Worm (Caenorhabditis elegans): ENCODE measurements around the gene reps-1.

reps-1 gene

ce11 chrV:19037222-19037621 is 46.9 kb upstream of the reps-1 start, which contains the start of gene asp-17:
asp-17 (minus strand) TSS chrV:19037322.
- TF ChIP-seq gei-17 (GFP tag; optimal IDR thresholded peaks at IDR 0.05) = no peak
- TF ChIP-seq sptf-2 (GFP tag; optimal IDR thresholded peaks at IDR 0.05) = no peak
- no peak for TF ChIP-seq cebp-1 (GFP tag; IDR thresholded peaks at IDR 0.05)
- TF ChIP-seq cebp-1 (tag; optimal IDR thresholded peaks at IDR 0.05) = no peak
- TF ChIP-seq ceh-79 (tag; optimal IDR thresholded peaks at IDR 0.05) = no peak
- no peak for TF ChIP-seq ztf-25 (GFP tag; IDR thresholded peaks at IDR 0.05)
- no peak for TF ChIP-seq chd-7 (tag; optimal IDR thresholded peaks at IDR 0.05)
- no peak for TF ChIP-seq nfyb-1 (GFP tag; IDR thresholded peaks at IDR 0.05)
- no peak for TF ChIP-seq hlh-26 (GFP tag; conservative IDR thresholded peaks at IDR 0.05)
- no peak for TF ChIP-seq madf-3 (GFP tag; IDR thresholded peaks at IDR 0.05)
- TF ChIP-seq nhr-90 (tag; optimal IDR thresholded peaks at IDR 0.05) = no peak
- no peak for TF ChIP-seq F57A8.1 (GFP tag; optimal IDR thresholded peaks at IDR 0.05)
- no peak for TF ChIP-seq F23B12.7 (tag; optimal IDR thresholded peaks at IDR 0.05; ENCODE audit: insufficient read depth)
- no peak for TF ChIP-seq hlh-12 (tag; optimal IDR thresholded peaks at IDR 0.05)
- TF ChIP-seq B0019.2 (GFP tag; conservative IDR thresholded peaks at IDR 0.05) = no peak
- TF ChIP-seq hsf-1 (GFP tag; IDR thresholded peaks at IDR 0.05) = no peak
- no peak for TF ChIP-seq lin-26 (GFP tag; IDR thresholded peaks at IDR 0.05)
- no peak for TF ChIP-seq T07F8.4 (tag; optimal IDR thresholded peaks at IDR 0.05)
- TF ChIP-seq egl-18 (GFP tag; IDR thresholded peaks at IDR 0.05) = no peak

ce11 chrV:19036061-19036460 is 45.8 kb upstream of the reps-1 start:
- TF ChIP-seq F55B11.4 (tag; optimal IDR thresholded peaks at IDR 0.05; ENCODE audit: borderline replicate concordance, insufficient read depth) (no peak), athp-1 (tag; optimal IDR thresholded peaks at IDR 0.05) (no peak), ccch-3 (GFP tag; optimal IDR thresholded peaks at IDR 0.05) (no peak)

ce11 chrV:19031456-19031855 is 41.2 kb upstream of the reps-1 start, which contains the start of gene Y39B6A.27:
Y39B6A.27 (plus strand) TSS chrV:19031756.
- TF ChIP-seq dox-1 (GFP tag; IDR thresholded peaks at IDR 0.05) (no peak), let-526 (GFP tag; IDR thresholded peaks at IDR 0.05) (no peak)

ce11 chrV:19027338-19027737 is 37.0 kb upstream of the reps-1 start:
- TF ChIP-seq sea-2 (GFP tag; IDR thresholded peaks at IDR 0.05) (no peak), ceh-79 (tag; optimal IDR thresholded peaks at IDR 0.05) (no peak), ccch-3 (GFP tag; optimal IDR thresholded peaks at IDR 0.05) (no peak)

- TF ChIP-seq nhr-120 (GFP tag; IDR thresholded peaks at IDR 0.05) = no peak
- no peak for TF ChIP-seq F55B11.4 (tag; optimal IDR thresholded peaks at IDR 0.05; ENCODE audit: borderline replicate concordance, insufficient read depth)
- TF ChIP-seq Y53G8AR.9 (GFP tag; conservative IDR thresholded peaks at IDR 0.05) = no peak
- no peak for TF ChIP-seq nfya-1 (tag; optimal IDR thresholded peaks at IDR 0.05; ENCODE audit: borderline replicate concordance, insufficient read depth)
- no peak for TF ChIP-seq Y56A3A.18 (GFP tag; IDR thresholded peaks at IDR 0.05)
- no peak for TF ChIP-seq D2030.7 (GFP tag; IDR thresholded peaks at IDR 0.05)
- TF ChIP-seq die-1 (tag; optimal IDR thresholded peaks at IDR 0.05) = no peak
- no peak for TF ChIP-seq let-607 (tag; optimal IDR thresholded peaks at IDR 0.05)
- no peak for TF ChIP-seq lin-35 (GFP tag; optimal IDR thresholded peaks at IDR 0.05)
- no peak for TF ChIP-seq mel-28 (tag; optimal IDR thresholded peaks at IDR 0.05; ENCODE audit: borderline replicate concordance)
- no peak for TF ChIP-seq madf-6 (GFP tag; IDR thresholded peaks at IDR 0.05)
- no peak for TF ChIP-seq rcor-1 (GFP tag; IDR thresholded peaks at IDR 0.05)
- TF ChIP-seq efl-1 (GFP tag; optimal IDR thresholded peaks at IDR 0.05) = no peak
- TF ChIP-seq nfyb-1 (GFP tag; IDR thresholded peaks at IDR 0.05) = no peak
- TF ChIP-seq F33H1.4 (GFP tag; IDR thresholded peaks at IDR 0.05) = no peak
- no peak for TF ChIP-seq snpc-1.1 (tag; optimal IDR thresholded peaks at IDR 0.05; ENCODE audit: insufficient read depth)
- no peak for TF ChIP-seq nfya-2 (GFP tag; IDR thresholded peaks at IDR 0.05)
These were observed 35.9 kb upstream of the reps-1 start, which contains the start of gene Y39B6A.25 for ce11 chrV:19026163-19026562. Y39B6A.25 (plus strand) TSS chrV:19026463.

Data from whole organism, young adult.